Fruit fly (Drosophila melanogaster) whole organism, embryonic: ENCODE data around the gene Kah.

Experiments
- Ada2b ChIP-seq: fragments of 200-800 bp; sonication (Bioruptor generic); IDR thresholded peaks from 2 replicates; pipeline ENCODE4 v1.3.6; 2022; ENCODE audit warnings: missing biosample characterization, missing genetic modification characterization
- CG17612 ChIP-seq: fragments of 200-800 bp; sonication (Bioruptor generic); IDR thresholded peaks from 2 replicates; pipeline ENCODE4 v1.3.6; 2022; ENCODE audit warnings: missing biosample characterization, missing genetic modification characterization
- CG18619 ChIP-seq: fragments of 200-800 bp; sonication (Bioruptor generic); optimal IDR thresholded peaks from 3 replicates; lab custom pipeline; 2017; ENCODE audit warnings: missing biosample characterization, mild to moderate bottlenecking, missing genetic modification characterization
- CG31441 ChIP-seq: fragments of 200-800 bp; sonication (Bioruptor generic); IDR thresholded peaks from 2 replicates; pipeline ENCODE4 v1.3.6; 2022; ENCODE audit warnings: missing biosample characterization, missing genetic modification characterization
- CG5180 ChIP-seq: fragments of 200-800 bp; sonication (Bioruptor generic); optimal IDR thresholded peaks from 3 replicates; lab custom pipeline; 2017; ENCODE audit warnings: missing biosample characterization, missing genetic modification characterization, mild to moderate bottlenecking, moderate library complexity, missing genetic modification reagents
- CG6272 ChIP-seq: fragments of 200-800 bp; sonication (Bioruptor generic); IDR thresholded peaks from 2 replicates; pipeline ENCODE4 v1.3.6; 2022; ENCODE audit warnings: missing biosample characterization, missing genetic modification characterization
- CG6854 ChIP-seq: fragments of 200-800 bp; sonication (Bioruptor generic); optimal IDR thresholded peaks from 3 replicates; lab custom pipeline; 2017; ENCODE audit warnings: missing biosample characterization, mild to moderate bottlenecking, missing genetic modification characterization
- MESR4 ChIP-seq: fragments of 200-800 bp; sonication (Bioruptor generic); optimal IDR thresholded peaks from 2 replicates; lab custom pipeline; 2018; ENCODE audit warnings: missing biosample characterization, mild to moderate bottlenecking, missing genetic modification characterization, moderate library complexity
- ssp ChIP-seq: fragments of 200-800 bp; sonication (Bioruptor generic); IDR thresholded peaks from 2 replicates; pipeline ENCODE4 v1.3.6; 2022; ENCODE audit warnings: missing biosample characterization, missing genetic modification characterization

DNA sequence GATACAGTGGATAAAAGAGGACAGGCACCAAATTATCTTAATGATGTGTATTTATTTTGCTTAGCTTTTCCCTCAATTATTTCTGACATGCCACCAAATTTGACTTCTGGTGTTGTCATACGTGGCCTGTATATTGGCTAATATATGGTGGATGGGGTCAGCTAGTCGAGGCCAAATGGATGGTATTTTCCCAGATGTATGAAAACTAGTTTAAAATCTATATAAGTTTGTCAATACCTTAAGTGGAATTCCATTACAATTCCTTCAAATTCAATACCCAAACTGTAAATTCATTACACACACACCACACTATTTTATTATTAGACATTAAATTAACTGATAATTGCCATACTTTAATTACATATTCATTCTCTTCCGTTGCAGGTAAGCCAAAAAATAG, 37.2 kb downstream of the Kah start:
- TF ChIP-seq MESR4 (GFP tag; lab: Kevin White, UChicago), result no peak
- TF ChIP-seq CG18619 (GFP tag; lab: Kevin White, UChicago), result no peak
- TF ChIP-seq CG6854 (GFP tag; lab: Kevin White, UChicago), result no peak
- no peak for TF ChIP-seq CG6272
- no peak for TF ChIP-seq ssp (GFP tag; lab: Robert Waterston, UW)
- no peak for TF ChIP-seq CG17612 (GFP tag; lab: Robert Waterston, UW)
- no peak for TF ChIP-seq CG31441 (GFP tag; lab: Robert Waterston, UW)
- TF ChIP-seq Ada2b (GFP tag; lab: Robert Waterston, UW), result no peak
- no peak for TF ChIP-seq CG5180 (GFP tag; lab: Kevin White, UChicago)
